Worm (Caenorhabditis elegans): ENCODE data around the gene Y39A1A.16.

DNA sequence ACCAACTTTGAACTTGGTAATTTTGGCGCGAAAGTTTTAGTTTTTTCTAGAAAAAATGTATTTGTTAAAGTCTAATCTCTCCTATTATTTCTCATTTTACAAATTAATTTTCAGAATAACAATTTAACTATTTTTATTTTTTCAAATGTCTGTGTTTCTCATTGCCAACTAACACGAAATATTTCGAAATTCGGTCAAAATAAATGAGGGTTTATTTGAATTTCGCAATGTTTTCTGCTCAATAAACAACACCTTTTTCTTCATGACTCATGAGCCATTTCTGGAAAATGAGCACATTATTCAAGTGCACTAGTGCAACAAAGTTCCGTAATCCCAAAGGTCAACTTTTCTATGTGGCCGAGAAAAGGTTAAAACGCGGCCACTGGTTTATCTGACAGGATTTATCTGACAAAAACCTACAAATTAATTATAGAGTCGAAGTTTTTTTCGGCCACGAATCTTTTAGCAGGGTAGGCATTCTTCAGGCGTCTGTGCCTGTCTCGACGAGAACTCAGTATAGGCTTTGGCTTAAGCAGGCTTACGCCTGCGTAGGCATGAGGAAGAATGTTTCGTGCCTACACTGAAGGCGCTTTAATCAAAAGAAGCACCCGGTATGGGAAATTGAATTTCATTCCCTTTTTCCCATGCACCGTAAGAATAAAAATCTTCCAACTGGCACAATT is 40.6 kb upstream of the Y39A1A.16 start, which contains the start of gene Y39A1A.27:
- TF ChIP-seq med-1 (GFP tag; optimal IDR thresholded peaks at IDR 0.05; ENCODE audit: insufficient read depth) (no peak), flt-1 (GFP tag; IDR thresholded peaks at IDR 0.05) (no peak), ztf-23 (GFP tag; IDR thresholded peaks at IDR 0.05) (no peak), ztf-29 (GFP tag; IDR thresholded peaks at IDR 0.05) (no peak), cog-1 (tag; optimal IDR thresholded peaks at IDR 0.05) (no peak), tab-1 (GFP tag; IDR thresholded peaks at IDR 0.05) (no peak)

Data from whole organism, midembryonic.